Worm (Caenorhabditis elegans): ENCODE results near the gene srg-47.

The srg-47 gene

DNA sequence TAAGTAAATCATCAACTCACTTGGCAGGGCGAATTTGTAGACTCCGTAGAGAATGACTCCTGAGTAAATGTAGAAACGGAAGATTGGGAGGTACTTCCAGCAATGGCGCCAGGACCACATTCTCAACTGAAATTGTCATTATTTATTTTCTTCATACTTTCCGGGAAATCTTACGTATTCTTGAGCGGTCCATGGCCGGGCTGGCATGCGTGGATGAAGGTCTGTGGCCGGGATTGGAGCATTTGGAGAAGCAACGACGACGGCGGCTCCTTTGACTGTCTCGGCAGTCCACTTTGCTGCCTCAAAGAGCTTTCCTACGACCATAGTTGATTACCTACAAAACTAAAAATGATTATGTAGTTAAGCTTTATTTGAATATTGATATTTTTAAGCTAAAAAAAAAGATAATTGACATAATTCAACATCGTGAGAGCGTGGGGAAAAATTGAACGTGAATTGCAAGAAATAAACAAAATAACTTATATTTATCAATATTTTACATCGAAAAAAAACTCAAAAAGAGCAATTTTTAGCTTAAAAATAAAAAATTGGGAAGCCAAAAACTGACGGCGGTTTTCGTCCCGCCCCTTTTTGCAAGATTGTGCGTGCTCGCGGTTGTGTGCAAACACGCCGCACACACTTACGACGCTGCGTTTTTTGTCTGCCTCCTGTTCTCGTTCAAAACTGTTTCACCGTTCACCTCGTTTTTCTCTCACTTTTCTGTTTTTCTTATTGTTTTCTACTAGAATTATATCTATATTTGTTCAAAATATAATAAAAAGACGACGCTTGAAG is 32.1 kb downstream of the srg-47 start, which contains the start of gene ril-1 (continued):
- no peak for TF ChIP-seq sox-2 (GFP tag; IDR thresholded peaks at IDR 0.05)
- no peak for TF ChIP-seq pha-4 (tag; optimal IDR thresholded peaks at IDR 0.05)
- TF ChIP-seq odd-2 (tag; optimal IDR thresholded peaks at IDR 0.05), result no peak
- no peak for TF ChIP-seq hlh-30 (tag; optimal IDR thresholded peaks at IDR 0.05; ENCODE audit: insufficient read depth)
- TF ChIP-seq ahr-1 (tag; optimal IDR thresholded peaks at IDR 0.05), result no peak
- TF ChIP-seq nhr-11 (tag; optimal IDR thresholded peaks at IDR 0.05), result no peak
- no peak for TF ChIP-seq K02D7.2 (tag; optimal IDR thresholded peaks at IDR 0.05)
- no peak for TF ChIP-seq syd-9 (tag; optimal IDR thresholded peaks at IDR 0.05)
- peak; percentile 69 for TF ChIP-seq K09A11.1 (tag; optimal IDR thresholded peaks at IDR 0.05; ENCODE audit: insufficient read depth)
- no peak for TF ChIP-seq unc-42 (tag; optimal IDR thresholded peaks at IDR 0.05)
- no peak for TF ChIP-seq fkh-10 (GFP tag; optimal IDR thresholded peaks at IDR 0.05)
- TF ChIP-seq F13H6.1 (tag; optimal IDR thresholded peaks at IDR 0.05), result no peak
- TF ChIP-seq ceh-48 (tag; optimal IDR thresholded peaks at IDR 0.05), result no peak
- TF ChIP-seq C38D4.7 (GFP tag; optimal IDR thresholded peaks at IDR 0.05), result peak; percentile 33
- TF ChIP-seq unc-3 (GFP tag; conservative IDR thresholded peaks at IDR 0.05), result no peak
- TF ChIP-seq unc-3 (tag; optimal IDR thresholded peaks at IDR 0.05), result peak; percentile 1
- no peak for TF ChIP-seq Y22D7AL.16 (tag; optimal IDR thresholded peaks at IDR 0.05)
- no peak for TF ChIP-seq hlh-8 (tag; optimal IDR thresholded peaks at IDR 0.05)
- TF ChIP-seq hlh-15 (tag; optimal IDR thresholded peaks at IDR 0.05), result no peak
- TF ChIP-seq madf-2 (tag; optimal IDR thresholded peaks at IDR 0.05), result no peak
- peak; percentile 15 for TF ChIP-seq T23F11.4 (GFP tag; optimal IDR thresholded peaks at IDR 0.05)
- TF ChIP-seq dmd-4 (tag; optimal IDR thresholded peaks at IDR 0.05; ENCODE audit: borderline replicate concordance), result no peak
- no peak for TF ChIP-seq ceh-34 (tag; optimal IDR thresholded peaks at IDR 0.05)
- no peak for TF ChIP-seq zip-5 (tag; optimal IDR thresholded peaks at IDR 0.05)
- TF ChIP-seq dve-1 (tag; optimal IDR thresholded peaks at IDR 0.05), result no peak
- TF ChIP-seq ceh-2 (tag; optimal IDR thresholded peaks at IDR 0.05), result no peak
- no peak for TF ChIP-seq ceh-45 (GFP tag; IDR thresholded peaks at IDR 0.05)
- no peak for TF ChIP-seq lim-6 (tag; optimal IDR thresholded peaks at IDR 0.05)
- no peak for TF ChIP-seq pqm-1 (tag; optimal IDR thresholded peaks at IDR 0.05)
- peak; percentile 7 for TF ChIP-seq npax-4 (tag; optimal IDR thresholded peaks at IDR 0.05)
- no peak for TF ChIP-seq pag-3 (tag; optimal IDR thresholded peaks at IDR 0.05; ENCODE audit: borderline replicate concordance)
- TF ChIP-seq sdc-2 (tag; optimal IDR thresholded peaks at IDR 0.05), result no peak
- no peak for TF ChIP-seq elt-4 (tag; optimal IDR thresholded peaks at IDR 0.05)
- no peak for TF ChIP-seq ceh-9 (tag; optimal IDR thresholded peaks at IDR 0.05)
- TF ChIP-seq unc-55 (GFP tag; optimal IDR thresholded peaks at IDR 0.05), result no peak
- TF ChIP-seq pros-1 (tag; optimal IDR thresholded peaks at IDR 0.05), result no peak

DNA sequence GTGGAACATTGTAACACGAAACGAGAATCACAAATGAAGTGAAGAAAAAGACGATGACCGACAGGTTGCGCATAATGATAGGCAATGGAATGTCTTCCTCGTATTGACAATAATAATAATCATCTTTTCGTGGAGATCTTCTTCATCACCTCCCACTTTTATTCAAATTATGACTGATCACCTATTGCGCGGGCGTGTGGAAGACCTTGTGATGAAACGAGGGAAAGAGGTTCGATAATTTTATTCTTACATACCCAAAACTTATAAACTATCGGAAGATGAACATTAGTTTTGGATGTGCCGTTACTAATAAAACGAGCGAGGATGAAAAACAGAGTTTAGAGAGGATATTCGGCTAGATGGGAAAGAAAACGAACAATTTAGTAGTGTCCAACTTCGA is 33.0 kb downstream of the srg-47 start, which contains the start of gene C53A5.2:
Gene C53A5.2, minus strand, starts transcription at position 101 of the 400 bp plus-strand sequence.
- TF ChIP-seq pros-1 (tag; optimal IDR thresholded peaks at IDR 0.05), result no peak
- TF ChIP-seq hlh-30 (tag; optimal IDR thresholded peaks at IDR 0.05; ENCODE audit: insufficient read depth), result no peak
- TF ChIP-seq F13H6.1 (tag; optimal IDR thresholded peaks at IDR 0.05), result no peak
- TF ChIP-seq ceh-19 (GFP tag; optimal IDR thresholded peaks at IDR 0.05), result no peak
- no peak for TF ChIP-seq sox-2 (GFP tag; IDR thresholded peaks at IDR 0.05)

DNA sequence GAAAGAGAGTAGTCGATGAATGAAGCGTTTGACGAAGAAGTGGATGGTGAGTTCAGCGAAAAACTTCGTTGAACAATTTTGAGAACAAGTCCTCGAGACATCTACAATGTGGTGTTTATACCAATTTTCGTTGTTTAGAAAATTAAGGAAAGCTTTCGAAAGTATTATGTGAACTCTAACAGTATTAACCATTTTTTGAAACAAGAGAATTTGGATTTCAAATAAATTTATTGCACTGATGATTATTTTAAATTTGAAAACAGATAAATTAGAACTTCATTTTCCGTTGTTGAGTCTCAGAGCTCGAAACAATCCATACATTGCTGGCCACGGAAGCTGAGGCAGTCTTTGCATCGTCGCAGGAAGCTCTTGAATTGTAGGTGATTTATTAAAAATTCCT is 33.6 kb downstream of the srg-47 start, which contains the start of gene C53A5.16:
Gene C53A5.16, minus strand, starts transcription at position 101 of the 400 bp plus-strand sequence.
- TF ChIP-seq nhr-232 (tag; optimal IDR thresholded peaks at IDR 0.05) (no peak), ceh-19 (GFP tag; optimal IDR thresholded peaks at IDR 0.05) (no peak), ceh-34 (tag; optimal IDR thresholded peaks at IDR 0.05) (no peak), tbx-7 (tag; optimal IDR thresholded peaks at IDR 0.05) (no peak), dve-1 (tag; optimal IDR thresholded peaks at IDR 0.05) (no peak), sox-4 (tag; optimal IDR thresholded peaks at IDR 0.05) (no peak), ref-2 (tag; optimal IDR thresholded peaks at IDR 0.05) (no peak), elt-2 (tag; optimal IDR thresholded peaks at IDR 0.05) (no peak), F13H6.1 (tag; optimal IDR thresholded peaks at IDR 0.05) (no peak), ceh-48 (tag; optimal IDR thresholded peaks at IDR 0.05) (no peak), hlh-6 (tag; optimal IDR thresholded peaks at IDR 0.05) (no peak), C08G9.2 (tag; optimal IDR thresholded peaks at IDR 0.05) (no peak), T23F11.4 (GFP tag; optimal IDR thresholded peaks at IDR 0.05) (no peak), elt-4 (tag; optimal IDR thresholded peaks at IDR 0.05) (no peak), pha-4 (tag; optimal IDR thresholded peaks at IDR 0.05) (no peak), pqm-1 (tag; optimal IDR thresholded peaks at IDR 0.05) (no peak), nfya-1 (tag; optimal IDR thresholded peaks at IDR 0.05) (no peak), ceh-22 (tag; optimal IDR thresholded peaks at IDR 0.05) (no peak)

Measured in whole organism, late embryonic.